Worm (Caenorhabditis elegans): ENCODE measurements around the gene F57F5.3.

DNA sequence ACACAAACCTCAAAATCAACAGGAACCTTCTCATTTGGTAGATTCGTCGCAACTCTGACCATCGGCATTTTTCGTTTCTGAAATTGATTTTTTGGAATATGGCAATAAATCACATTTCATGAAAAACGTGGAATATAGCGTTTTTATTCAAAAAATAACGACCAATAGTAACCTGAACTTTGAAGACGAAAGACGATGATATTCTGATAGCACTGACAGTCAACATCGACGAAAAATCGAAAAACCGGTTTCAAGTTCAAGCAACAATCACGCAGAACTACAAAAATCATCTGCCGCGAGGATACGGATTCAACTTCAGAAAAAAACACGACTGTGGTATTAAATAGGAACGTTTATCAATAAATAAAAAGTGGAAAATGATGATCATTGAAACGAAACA lies 28.2 kb downstream of the F57F5.3 start, which contains the start of gene mif-2:
- no peak for TF ChIP-seq him-1 (tag; optimal IDR thresholded peaks at IDR 0.05)
- TF ChIP-seq dao-5 (tag; optimal IDR thresholded peaks at IDR 0.05), result no peak

Data from whole organism, L4/young adult.